Worm (Caenorhabditis elegans) whole organism, L4/young adult: ENCODE results near the gene CD4.11.

ENCODE experiments used
- W03F9.2 ChIP-seq: fragments of 150-350 bp; optimal IDR thresholded peaks from 2 replicates; lab custom pipeline; 2014; ENCODE audit warnings: missing biosample characterization, missing genetic modification characterization
- dao-5 ChIP-seq: sonication (generic microtip); optimal IDR thresholded peaks from 2 replicates; lab custom pipeline; 2016; ENCODE audit warnings: missing genotype, missing genetic modification characterization, moderate library complexity, missing compliant biosample characterization
- him-1 ChIP-seq: sonication (generic microtip); optimal IDR thresholded peaks from 2 replicates; lab custom pipeline; 2016; ENCODE audit warnings: missing genotype, missing genetic modification reagents, missing genetic modification characterization, missing compliant biosample characterization

DNA sequence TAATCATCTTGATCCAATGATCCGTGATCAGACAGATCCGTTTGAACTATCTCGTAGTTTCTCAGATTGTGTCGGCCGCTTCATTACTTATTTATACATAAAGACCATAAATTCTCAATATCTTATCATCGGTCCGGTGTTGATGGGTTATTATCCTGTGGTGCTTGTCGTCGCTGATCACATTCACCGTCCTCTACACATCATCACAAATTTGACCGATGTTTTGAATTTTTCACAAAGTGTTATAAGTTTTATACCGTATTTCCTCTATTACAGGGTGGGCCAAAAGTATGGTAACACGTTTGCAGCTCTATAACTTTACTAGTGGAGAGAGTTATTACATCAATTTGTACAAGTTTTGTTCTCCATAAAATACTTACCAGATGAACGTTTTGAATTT, 3.0 kb downstream of the CD4.11 start:
- TF ChIP-seq him-1 (tag; lab: Kevin White, UChicago): no peak
- TF ChIP-seq W03F9.2 (tag; lab: Kevin White, UChicago): no peak
- TF ChIP-seq dao-5 (tag; lab: Kevin White, UChicago): no peak
